Fruit fly (Drosophila melanogaster): ENCODE results near the gene Dpm1.

Dpm1 gene

DNA sequence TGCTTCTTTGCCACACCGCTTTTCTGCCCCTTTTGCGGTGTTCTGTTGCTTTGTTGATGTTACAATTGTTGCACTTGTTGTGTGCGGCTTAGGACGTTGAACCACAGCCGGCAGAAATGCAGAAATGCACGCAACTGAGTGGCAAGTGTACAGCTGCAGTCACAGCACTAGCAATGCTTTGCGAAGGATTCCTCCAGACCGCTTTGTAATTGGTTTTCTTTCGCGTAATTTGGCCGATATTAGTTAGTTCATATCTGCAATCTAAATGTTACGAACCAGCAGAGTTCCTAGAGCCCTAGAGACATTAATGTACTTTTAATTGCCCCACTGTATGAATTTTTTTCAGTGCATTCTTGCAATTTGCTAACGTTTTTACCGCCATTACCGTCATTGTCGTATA lies 48.2 kb upstream of the Dpm1 start (continued):
- TF ChIP-seq Eip75B (GFP tag; optimal IDR thresholded peaks at IDR 0.05) (peak; percentile 59), Eip78C (GFP tag) (peak; percentile 89), CG6854 (GFP tag; optimal IDR thresholded peaks at IDR 0.05) (no peak), Smox (GFP tag; optimal IDR thresholded peaks at IDR 0.05) (peak; percentile 7), cyc (GFP tag; optimal IDR thresholded peaks at IDR 0.05) (peak; percentile 31), pdm3 (GFP tag; optimal IDR thresholded peaks at IDR 0.05) (peak; percentile 37), CG11294 (GFP tag; IDR thresholded peaks at IDR 0.05) (no peak), esn (GFP tag; optimal IDR thresholded peaks at IDR 0.05) (peak; percentile 30), Met (GFP tag; optimal IDR thresholded peaks at IDR 0.05) (peak; percentile 59), vri (GFP tag; optimal IDR thresholded peaks at IDR 0.05) (no peak), CG11762 (GFP tag; optimal IDR thresholded peaks at IDR 0.05; ENCODE audit: insufficient read depth) (peak; percentile 54), CG1621 (tag; optimal IDR thresholded peaks at IDR 0.05) (no peak), CG16779 (tag; optimal IDR thresholded peaks at IDR 0.05) (peak; percentile 3), Hr39 (GFP tag; optimal IDR thresholded peaks at IDR 0.05) (peak; percentile 20), CG7368 (GFP tag; optimal IDR thresholded peaks at IDR 0.05) (peak; percentile 26), CG6163 (GFP tag; IDR thresholded peaks at IDR 0.05) (peak; percentile 62), CG3919 (GFP tag; optimal IDR thresholded peaks at IDR 0.05) (peak; percentile 64), CG8632 (GFP tag; optimal IDR thresholded peaks at IDR 0.05) (no peak), salr (GFP tag; optimal IDR thresholded peaks at IDR 0.05) (peak; percentile 30 to 33), CG3032 (tag; optimal IDR thresholded peaks at IDR 0.05) (peak; percentile 55), CG10669 (GFP tag; optimal IDR thresholded peaks at IDR 0.05) (peak; percentile 70), CG31627 (GFP tag; optimal IDR thresholded peaks at IDR 0.05) (peak; percentile 34), CG4318 (GFP tag; optimal IDR thresholded peaks at IDR 0.05) (peak; percentile 48)

DNA sequence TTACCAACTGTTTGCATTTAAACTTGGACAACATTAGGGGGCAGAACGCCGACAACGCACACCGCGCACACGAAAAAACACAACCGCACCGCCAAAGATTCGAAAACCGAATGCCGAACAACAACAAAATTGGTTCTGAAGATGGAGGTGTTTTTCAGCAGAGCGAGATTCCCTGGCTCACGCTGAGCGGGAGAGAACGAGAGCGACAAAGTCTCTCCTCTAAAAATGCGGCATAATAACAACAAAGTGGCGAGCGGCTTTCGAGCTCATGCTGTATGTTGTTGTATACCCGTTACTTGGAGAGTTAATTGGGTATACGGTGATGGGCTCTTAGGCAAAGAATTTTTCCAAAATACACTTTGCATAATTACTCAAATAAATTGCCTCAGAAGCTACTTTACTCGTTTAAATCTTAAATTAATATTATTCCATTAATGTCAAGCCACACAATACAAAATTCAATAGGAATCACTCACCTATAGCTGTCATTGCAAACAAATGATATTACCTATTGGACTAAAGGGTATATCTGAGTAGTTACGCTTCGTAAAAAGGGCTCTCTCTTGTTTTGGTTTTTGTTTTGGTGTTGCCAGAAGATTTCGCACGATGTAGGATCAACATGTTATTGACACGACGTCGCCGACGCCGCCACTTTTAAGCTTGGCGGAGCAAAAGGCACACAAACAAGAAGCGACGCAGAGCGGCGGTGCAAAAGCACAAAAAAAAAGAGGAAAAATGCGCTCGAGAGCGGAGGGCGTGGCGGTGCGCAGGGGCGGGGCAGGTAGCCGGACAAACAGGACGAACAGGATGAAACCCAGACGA lies 46.5 kb upstream of the Dpm1 start:
- TF ChIP-seq dac (GFP tag; optimal IDR thresholded peaks at IDR 0.05) (peak; percentile 85), Eip75B (GFP tag; optimal IDR thresholded peaks at IDR 0.05) (peak; percentile 95), esn (GFP tag; optimal IDR thresholded peaks at IDR 0.05) (peak; percentile 96), acj6 (GFP tag; optimal IDR thresholded peaks at IDR 0.05) (peak; percentile 94), dsx (GFP tag; optimal IDR thresholded peaks at IDR 0.05; ENCODE audit: poor library complexity, severe bottlenecking) (peak; percentile 97), CG34406 (GFP tag; optimal IDR thresholded peaks at IDR 0.05) (peak; percentile 87), lz (GFP tag; optimal IDR thresholded peaks at IDR 0.05) (peak; percentile 95), CG8119 (GFP tag; IDR thresholded peaks at IDR 0.05) (peak; percentile 95), CG6854 (GFP tag; optimal IDR thresholded peaks at IDR 0.05) (peak; percentile 79), CG16779 (tag; optimal IDR thresholded peaks at IDR 0.05) (peak; percentile 86), CG6163 (GFP tag; IDR thresholded peaks at IDR 0.05) (peak; percentile 74), CG7368 (GFP tag; optimal IDR thresholded peaks at IDR 0.05) (peak; percentile 82), Hr4 (GFP tag; optimal IDR thresholded peaks at IDR 0.05) (peak; percentile 93), Blimp-1 (GFP tag; optimal IDR thresholded peaks at IDR 0.05) (peak; percentile 81), Met (GFP tag; optimal IDR thresholded peaks at IDR 0.05) (peak; percentile 97), CG1621 (tag; optimal IDR thresholded peaks at IDR 0.05) (peak; percentile 85), Ets21C (GFP tag; optimal IDR thresholded peaks at IDR 0.05) (peak; percentile 88), spab (GFP tag; optimal IDR thresholded peaks at IDR 0.05) (peak; percentile 90), Sox15 (GFP tag; optimal IDR thresholded peaks at IDR 0.05) (peak; percentile 84), CG6276 (GFP tag; optimal IDR thresholded peaks at IDR 0.05) (peak; percentile 88), pdm3 (GFP tag; optimal IDR thresholded peaks at IDR 0.05) (peak; percentile 96), CG31627 (GFP tag; optimal IDR thresholded peaks at IDR 0.05) (peak; percentile 94), CG9139 (GFP tag; optimal IDR thresholded peaks at IDR 0.05) (peak; percentile 84), fkh (GFP tag; optimal IDR thresholded peaks at IDR 0.05) (peak; percentile 59), CG10669 (GFP tag; optimal IDR thresholded peaks at IDR 0.05) (peak; percentile 93), Hr38 (GFP tag; optimal IDR thresholded peaks at IDR 0.05) (no peak), svp (GFP tag) (peak; percentile 98), CG3032 (tag; optimal IDR thresholded peaks at IDR 0.05) (peak; percentile 95), net (GFP tag; optimal IDR thresholded peaks at IDR 0.05) (peak; percentile 86), Gug (GFP tag; IDR thresholded peaks at IDR 0.05) (peak; percentile 79), Sox102F (GFP tag; optimal IDR thresholded peaks at IDR 0.05) (peak; percentile 94), eg (GFP tag; IDR thresholded peaks at IDR 0.05) (peak; percentile 73), CG15336 (GFP tag; IDR thresholded peaks at IDR 0.05) (peak; percentile 88), CG11294 (GFP tag; IDR thresholded peaks at IDR 0.05) (peak; percentile 52; the same call in 1 of the 2 replicates), CG8319 (GFP tag; optimal IDR thresholded peaks at IDR 0.05) (peak; percentile 76), Eip93F (GFP tag; optimal IDR thresholded peaks at IDR 0.05) (peak; percentile 90), fd59A (GFP tag; optimal IDR thresholded peaks at IDR 0.05) (peak; percentile 93)

Measured in whole organism, prepupa.